Worm (Caenorhabditis elegans) whole organism, L3 larva: Measurements from ENCODE around the gene srz-31.

Experiments used
- R02D3.7 ChIP-seq: fragments of 150-350 bp; optimal IDR thresholded peaks from 2 replicates; lab custom pipeline; 2014; ENCODE audit warnings: missing biosample characterization, missing genetic modification characterization
- aly-2 ChIP-seq: fragments of 150-350 bp; optimal IDR thresholded peaks from 2 replicates; lab custom pipeline; 2014; ENCODE audit warnings: missing biosample characterization, missing genetic modification characterization
- ama-1 ChIP-seq: fragments of 150-350 bp; optimal IDR thresholded peaks from 2 replicates; lab custom pipeline; 2018
- ceh-16 ChIP-seq: sonication (generic microtip); optimal IDR thresholded peaks from 2 replicates; lab custom pipeline; 2017; ENCODE audit warnings: missing biosample characterization, missing genetic modification characterization
- ceh-28 ChIP-seq: fragments of 150-350 bp; optimal IDR thresholded peaks from 2 replicates; lab custom pipeline; 2014; ENCODE audit warnings: missing biosample characterization, missing genetic modification reagents, missing genetic modification characterization
- ceh-82 ChIP-seq: fragments of 150-350 bp; optimal IDR thresholded peaks from 2 replicates; lab custom pipeline; 2014; ENCODE audit warnings: missing biosample characterization, missing genetic modification characterization
- ceh-9 ChIP-seq: sonication (generic microtip); optimal IDR thresholded peaks from 2 replicates; lab custom pipeline; 2018; ENCODE audit warnings: missing biosample characterization, missing genetic modification characterization
- daf-12 ChIP-seq: fragments of 150-350 bp; optimal IDR thresholded peaks from 2 replicates; lab custom pipeline; 2014; ENCODE audit warnings: missing biosample characterization, missing genetic modification reagents, missing genetic modification characterization
- egl-5 ChIP-seq: fragments of 150-350 bp; optimal IDR thresholded peaks from 2 replicates; lab custom pipeline; 2017; ENCODE audit warnings: missing biosample characterization, missing genetic modification reagents, missing genetic modification characterization, inconsistent platforms
- elt-2 ChIP-seq: sonication (generic microtip); optimal IDR thresholded peaks from 2 replicates; lab custom pipeline; 2016; ENCODE audit warnings: missing genetic modification reagents, mild to moderate bottlenecking, missing genetic modification characterization, missing compliant biosample characterization
- elt-3 ChIP-seq, 3 experiments: fragments of 150-350 bp in 1 of 3; sonication (generic microtip) in 2 of 3; optimal IDR thresholded peaks; 2 replicates in 2 of 3; 4 replicates in 1 of 3; lab custom pipeline; 2014 to 2017; ENCODE audit warnings: missing biosample characterization in 3 of 3, missing genetic modification characterization in 3 of 3
- eor-1 ChIP-seq, 2 experiments: fragments of 150-350 bp; optimal IDR thresholded peaks; 2 replicates each; lab custom pipeline; 2014 to 2018; ENCODE audit warnings: missing biosample characterization in 2 of 2, missing genetic modification characterization in 2 of 2
- lin-15B ChIP-seq: fragments of 150-350 bp; optimal IDR thresholded peaks from 2 replicates; lab custom pipeline; 2014; ENCODE audit warnings: missing biosample characterization, missing genetic modification characterization
- lin-39 ChIP-seq: fragments of 150-350 bp; optimal IDR thresholded peaks from 2 replicates; lab custom pipeline; 2018; ENCODE audit warnings: missing biosample characterization, missing genetic modification reagents, missing genetic modification characterization
- lsy-12 ChIP-seq: sonication (generic microtip); optimal IDR thresholded peaks from 2 replicates; lab custom pipeline; 2016; ENCODE audit warnings: mild to moderate bottlenecking, missing genetic modification characterization, missing compliant biosample characterization
- mdl-1 ChIP-seq: fragments of 150-350 bp; optimal IDR thresholded peaks from 2 replicates; lab custom pipeline; 2014; ENCODE audit warnings: missing biosample characterization, missing genetic modification characterization
- mml-1 ChIP-seq: fragments of 150-350 bp; sonication (generic microtip); optimal IDR thresholded peaks from 3 replicates; lab custom pipeline; 2014; ENCODE audit warnings: missing biosample characterization, missing genetic modification characterization
- nfya-1 ChIP-seq: sonication (generic microtip); optimal IDR thresholded peaks from 2 replicates; lab custom pipeline; 2017; ENCODE audit warnings: missing genetic modification characterization, mild to moderate bottlenecking, missing compliant biosample characterization, antibody characterized with exemption, moderate library complexity; ENCODE audit not compliant: insufficient read depth
- nhr-12 ChIP-seq: fragments of 150-350 bp; optimal IDR thresholded peaks from 2 replicates; lab custom pipeline; 2014; ENCODE audit warnings: missing biosample characterization, missing genetic modification characterization
- nhr-237 ChIP-seq: fragments of 150-350 bp; optimal IDR thresholded peaks from 2 replicates; lab custom pipeline; 2014; ENCODE audit warnings: missing biosample characterization, missing genetic modification characterization
- nhr-28 ChIP-seq: fragments of 150-350 bp; optimal IDR thresholded peaks from 2 replicates; lab custom pipeline; 2014; ENCODE audit warnings: missing biosample characterization, missing genetic modification characterization
- nhr-43 ChIP-seq: sonication (generic microtip); optimal IDR thresholded peaks from 2 replicates; lab custom pipeline; 2016; ENCODE audit warnings: mild to moderate bottlenecking, missing genetic modification characterization, missing compliant biosample characterization; ENCODE audit not compliant: poor library complexity, severe bottlenecking
- nhr-76 ChIP-seq: fragments of 150-350 bp; sonication (generic microtip); optimal IDR thresholded peaks from 5 replicates; lab custom pipeline; 2014; ENCODE audit warnings: missing biosample characterization, missing genetic modification characterization
- nhr-77 ChIP-seq: fragments of 150-350 bp; optimal IDR thresholded peaks from 2 replicates; lab custom pipeline; 2014; ENCODE audit warnings: missing biosample characterization, missing genetic modification characterization
- pha-4 ChIP-seq: fragments of 150-350 bp; optimal IDR thresholded peaks from 2 replicates; lab custom pipeline; 2014; ENCODE audit warnings: missing biosample characterization, missing genetic modification reagents, missing genetic modification characterization
- snpc-4 ChIP-seq: fragments of 150-350 bp; optimal IDR thresholded peaks from 2 replicates; lab custom pipeline; 2014; ENCODE audit warnings: missing biosample characterization, missing genetic modification characterization
- tbx-2 ChIP-seq: sonication (generic microtip); optimal IDR thresholded peaks from 2 replicates; lab custom pipeline; 2016; ENCODE audit warnings: mild to moderate bottlenecking, missing genetic modification characterization, missing compliant biosample characterization
- unc-62 ChIP-seq: fragments of 150-350 bp; sonication (generic microtip); optimal IDR thresholded peaks from 4 replicates; lab custom pipeline; 2014; ENCODE audit warnings: missing biosample characterization, missing genetic modification reagents, missing genetic modification characterization
- ztf-4 ChIP-seq: fragments of 150-350 bp; optimal IDR thresholded peaks from 2 replicates; lab custom pipeline; 2014; ENCODE audit warnings: missing biosample characterization, missing genetic modification characterization

Gene srz-31

DNA sequence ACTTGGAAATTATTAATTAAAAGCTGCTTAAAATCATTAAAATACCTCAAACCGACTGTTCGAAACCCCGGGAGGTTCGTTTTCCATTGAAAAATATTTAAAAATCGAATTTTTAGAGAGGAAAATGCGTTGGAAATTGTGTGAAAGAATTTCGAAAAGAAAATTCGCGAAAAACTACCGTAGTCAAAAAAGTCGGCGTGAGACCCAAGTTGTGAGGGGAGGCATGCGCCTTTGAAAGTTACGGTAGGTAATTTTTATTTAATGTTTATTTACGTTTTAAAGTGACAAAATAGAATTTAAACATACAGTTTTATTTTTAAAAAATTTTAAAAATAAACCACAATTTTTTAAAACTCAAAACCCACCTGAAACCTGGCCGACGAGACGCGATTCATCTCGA, 21.6 kb upstream of the srz-31 start:
- no peak for TF ChIP-seq eor-1 (tag; optimal IDR thresholded peaks at IDR 0.05; lab: Kevin White, UChicago)
- peak; percentile 51 for TF ChIP-seq snpc-4 (tag; lab: Kevin White, UChicago)

DNA sequence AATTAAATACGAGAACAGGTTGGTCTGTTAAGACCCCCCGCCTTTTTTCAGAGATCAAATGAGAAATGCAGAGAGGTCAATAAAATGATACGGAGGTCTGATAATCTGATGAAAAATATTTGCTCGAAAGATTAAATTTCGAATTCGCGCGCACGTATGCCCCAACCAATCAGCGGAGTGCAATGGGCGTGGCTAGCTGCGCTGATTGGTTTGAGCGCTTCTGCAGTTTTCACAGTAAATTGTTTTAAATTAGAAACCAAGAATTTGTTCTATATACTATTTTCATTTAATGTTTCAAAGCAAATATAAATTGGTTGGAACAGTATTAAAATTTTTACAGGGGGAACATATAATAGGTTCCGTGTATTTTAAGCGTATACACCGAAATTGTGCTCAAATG, 17.8 kb upstream of the srz-31 start:
- peak; percentile 81 for TF ChIP-seq nfya-1 (tag; lab: Kevin White, UChicago)
- TF ChIP-seq nhr-28 (tag; lab: Kevin White, UChicago): no peak
- TF ChIP-seq ceh-82 (tag; lab: Kevin White, UChicago): no peak
- TF ChIP-seq, all 47 proteins: peak for 1

DNA sequence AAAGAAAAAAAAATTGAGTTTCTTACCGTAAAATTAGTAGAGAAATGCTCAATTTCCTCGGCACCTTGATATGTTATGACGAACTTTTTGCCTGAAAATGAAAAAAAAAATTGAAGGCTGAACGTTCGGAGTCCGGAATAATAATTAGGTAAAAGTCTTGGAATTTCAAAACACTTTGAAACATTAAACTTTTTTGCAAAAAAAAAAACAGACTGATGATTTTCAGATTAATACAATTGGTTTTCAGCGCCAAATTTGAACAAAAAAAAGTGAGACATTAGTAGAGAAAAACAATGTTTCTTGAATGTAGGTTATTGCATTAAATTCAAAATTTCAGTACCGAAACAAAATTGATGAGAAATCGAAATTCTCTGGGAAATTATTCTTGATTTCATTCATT, 13.2 kb upstream of the srz-31 start, which contains the start of gene nkcc-1:
Gene nkcc-1, minus strand, starts transcription at position 101 of the 400 bp plus-strand sequence.
- no peak for TF ChIP-seq eor-1 (tag; optimal IDR thresholded peaks at IDR 0.05; lab: Kevin White, UChicago)
- no peak for TF ChIP-seq nhr-12 (tag; lab: Kevin White, UChicago)
- no peak for TF ChIP-seq mml-1 (tag; lab: Kevin White, UChicago)
- TF ChIP-seq lin-15B (tag; lab: Kevin White, UChicago): no peak
- TF ChIP-seq, all 47 proteins: peak for 0

DNA sequence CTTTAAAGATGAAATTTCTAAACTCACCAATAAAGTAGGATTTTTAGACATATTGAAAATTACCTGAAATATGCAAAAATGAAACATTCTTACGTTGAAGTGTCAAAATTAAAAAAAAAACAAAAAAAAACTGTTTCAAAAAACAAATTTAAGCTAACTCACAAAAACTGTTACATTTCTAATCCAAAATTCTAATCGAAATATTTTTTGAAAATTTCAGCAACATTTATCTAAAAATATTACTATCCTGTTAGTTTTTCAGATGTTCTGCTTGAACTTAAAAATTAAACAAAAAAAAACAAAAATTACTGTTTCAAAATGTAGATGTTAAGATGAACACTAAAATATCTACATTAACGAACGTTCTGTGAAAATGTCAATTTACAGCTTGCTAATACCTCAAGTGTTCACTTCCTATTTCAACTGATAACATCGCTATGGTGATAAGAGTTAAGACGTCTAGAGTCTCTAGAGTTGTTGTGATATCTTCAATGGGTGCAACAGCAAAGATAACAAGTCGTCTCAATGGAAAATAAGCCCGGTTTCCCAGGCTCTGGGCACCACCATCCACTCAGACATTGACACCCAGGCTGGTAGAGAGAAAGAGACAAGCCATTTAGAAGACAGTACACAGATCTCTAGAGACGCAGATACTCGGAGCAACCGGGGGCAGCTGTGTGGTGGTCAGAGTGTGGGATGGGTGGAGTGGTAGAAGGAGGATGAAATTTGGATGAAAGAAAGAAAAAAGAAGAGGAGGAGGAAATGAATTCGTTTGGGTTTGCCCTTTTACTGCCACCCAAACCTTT, 9.2 kb upstream of the srz-31 start, which contains the start of gene H12I19.115:
Gene H12I19.115, minus strand, starts transcription at position 51 of the 806 bp plus-strand sequence.
- TF ChIP-seq lsy-12 (no peak), nfya-1 (tag; lab: Kevin White, UChicago) (peak; percentile 66), lin-39 (tag; lab: Kevin White, UChicago) (peak; percentile 58), eor-1 (tag; optimal IDR thresholded peaks at IDR 0.05; lab: Kevin White, UChicago) (no peak), elt-2 (tag; lab: Kevin White, UChicago) (peak; percentile 69), tbx-2 (tag; lab: Kevin White, UChicago) (no peak), nhr-12 (tag; lab: Kevin White, UChicago) (no peak)

DNA sequence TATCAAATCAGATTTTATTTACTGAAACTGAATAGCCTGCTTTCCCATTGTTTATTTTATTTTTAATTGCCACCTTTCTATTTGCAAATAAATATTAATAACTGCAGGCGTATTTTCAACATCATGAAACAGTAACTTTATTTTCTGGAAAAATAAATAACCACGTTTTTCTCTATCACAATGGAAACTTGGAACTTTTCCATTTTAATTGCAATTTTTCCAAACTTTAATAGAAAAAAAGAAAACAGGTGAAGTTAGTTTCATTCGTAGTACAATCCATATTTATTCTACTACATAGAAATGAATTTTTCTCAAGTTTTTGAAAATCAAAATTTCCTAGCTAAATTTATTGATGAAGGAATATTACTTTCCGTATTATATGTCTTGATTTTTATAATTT, 8.1 kb upstream of the srz-31 start, which contains the start of gene srz-42:
Gene srz-42, plus strand, starts transcription at position 301 of the 400 bp plus-strand sequence.
- TF ChIP-seq lin-15B (tag; lab: Kevin White, UChicago) (no peak), mdl-1 (no peak), unc-62 (GFP tag; lab: Kevin White, UChicago) (no peak), ceh-16 (no peak), ztf-4 (tag; lab: Kevin White, UChicago) (no peak), ceh-28 (tag; lab: Kevin White, UChicago) (no peak), egl-5 (tag; lab: Kevin White, UChicago) (no peak), nhr-237 (tag; lab: Kevin White, UChicago) (no peak), pha-4 (no peak), tbx-2 (tag; lab: Kevin White, UChicago) (no peak), aly-2 (no peak), lsy-12 (no peak), elt-2 (tag; lab: Kevin White, UChicago) (no peak), R02D3.7 (tag; lab: Kevin White, UChicago) (no peak), nhr-76 (no peak), ceh-9 (tag; lab: Kevin White, UChicago) (no peak), daf-12 (tag; lab: Kevin White, UChicago) (no peak), nhr-28 (tag; lab: Kevin White, UChicago) (no peak), nhr-43 (tag; lab: Kevin White, UChicago) (no peak), ama-1 (lab: Kevin White, UChicago) (no peak)

DNA sequence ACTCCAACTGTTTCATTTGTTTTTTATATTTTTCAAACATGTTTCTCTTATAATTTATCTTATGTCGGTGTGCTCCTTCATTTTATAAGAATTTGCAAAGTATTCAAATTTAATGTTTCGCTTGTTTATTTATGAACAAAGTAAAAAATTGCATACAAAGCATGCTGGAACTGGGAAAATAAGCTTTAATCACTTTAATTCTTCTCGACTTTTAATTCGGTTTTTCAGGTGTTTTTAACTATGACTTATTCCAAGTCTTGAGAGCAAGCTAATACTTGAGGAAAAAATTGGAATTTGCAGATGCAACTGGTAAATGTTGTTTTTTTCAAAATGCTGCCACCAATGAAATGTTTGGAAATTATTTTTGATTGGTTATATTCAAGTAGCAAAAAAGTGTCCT, 5.4 kb upstream of the srz-31 start, which contains the start of gene srz-59:
Gene srz-59, plus strand, starts transcription at position 301 of the 400 bp plus-strand sequence.
- no peak for TF ChIP-seq elt-3 (tag; optimal IDR thresholded peaks at IDR 0.05; lab: Kevin White, UChicago)
- no peak for TF ChIP-seq nhr-77 (tag; lab: Kevin White, UChicago)
